Worm (Caenorhabditis elegans) whole organism, mixed stage, embryonic: Measurements from ENCODE around the gene Y49F6B.8.

Experiments
- bed-3 ChIP-seq: fragments of 200-800 bp; sonication (Bioruptor generic); optimal IDR thresholded peaks from 3 replicates; lab custom pipeline; 2018; ENCODE audit warnings: mild to moderate bottlenecking, missing genetic modification characterization, moderate library complexity, missing compliant biosample characterization
- blmp-1 ChIP-seq: fragments of 150-350 bp; optimal IDR thresholded peaks from 2 replicates; lab custom pipeline; 2014; ENCODE audit warnings: missing biosample characterization, missing genetic modification characterization
- ceh-39 ChIP-seq: fragments of 150-350 bp; optimal IDR thresholded peaks from 2 replicates; lab custom pipeline; 2014; ENCODE audit warnings: missing biosample characterization, missing genetic modification characterization
- ceh-43 ChIP-seq: fragments of 200-800 bp; sonication (Bioruptor generic); optimal IDR thresholded peaks from 2 replicates; lab custom pipeline; 2018; ENCODE audit warnings: mild to moderate bottlenecking, missing genetic modification characterization, moderate library complexity, missing compliant biosample characterization
- ceh-83 ChIP-seq: fragments of 200-800 bp; sonication (Bioruptor generic); optimal IDR thresholded peaks from 2 replicates; lab custom pipeline; 2018; ENCODE audit warnings: mild to moderate bottlenecking, missing genetic modification characterization, missing compliant biosample characterization
- ces-1 ChIP-seq: fragments of 150-350 bp; optimal IDR thresholded peaks from 2 replicates; lab custom pipeline; 2014; ENCODE audit warnings: missing biosample characterization, missing genetic modification reagents, missing genetic modification characterization
- elt-1 ChIP-seq: sonication (generic microtip); optimal IDR thresholded peaks from 2 replicates; lab custom pipeline; 2017; ENCODE audit warnings: missing genetic modification characterization, mild to moderate bottlenecking, missing compliant biosample characterization, antibody characterized with exemption, moderate library complexity, borderline replicate concordance; ENCODE audit not compliant: insufficient read depth
- elt-3 ChIP-seq: fragments of 150-350 bp; optimal IDR thresholded peaks from 2 replicates; lab custom pipeline; 2014; ENCODE audit warnings: missing biosample characterization, missing genetic modification characterization
- flh-1 ChIP-seq: fragments of 200-800 bp; sonication (Bioruptor generic); optimal IDR thresholded peaks from 2 replicates; lab custom pipeline; 2018; ENCODE audit warnings: mild to moderate bottlenecking, missing genetic modification characterization, moderate library complexity, missing compliant biosample characterization
- ham-2 ChIP-seq: fragments of 200-800 bp; sonication (Bioruptor generic); optimal IDR thresholded peaks from 2 replicates; lab custom pipeline; 2018; ENCODE audit warnings: mild to moderate bottlenecking, missing genetic modification characterization, missing compliant biosample characterization
- hlh-1 ChIP-seq: fragments of 150-350 bp; optimal IDR thresholded peaks from 2 replicates; lab custom pipeline; 2014; ENCODE audit warnings: missing biosample characterization, missing genetic modification reagents, missing genetic modification characterization
- lin-13 ChIP-seq: fragments of 150-350 bp; optimal IDR thresholded peaks from 2 replicates; lab custom pipeline; 2014; ENCODE audit warnings: missing biosample characterization, missing genetic modification characterization
- lin-32 ChIP-seq: fragments of 200-800 bp; sonication (Bioruptor generic); optimal IDR thresholded peaks from 2 replicates; lab custom pipeline; 2018; ENCODE audit warnings: mild to moderate bottlenecking, missing genetic modification characterization, missing compliant biosample characterization
- lsy-2 ChIP-seq: fragments of 150-350 bp; optimal IDR thresholded peaks from 2 replicates; lab custom pipeline; 2014; ENCODE audit warnings: missing biosample characterization, missing genetic modification characterization
- mab-5 ChIP-seq: fragments of 150-350 bp; optimal IDR thresholded peaks from 2 replicates; lab custom pipeline; 2014; ENCODE audit warnings: missing biosample characterization, missing genetic modification characterization
- mep-1 ChIP-seq: fragments of 150-350 bp; optimal IDR thresholded peaks from 2 replicates; lab custom pipeline; 2017; ENCODE audit warnings: missing biosample characterization, missing genetic modification reagents, missing genetic modification characterization, inconsistent platforms
- mls-2 ChIP-seq: sonication (generic microtip); optimal IDR thresholded peaks from 2 replicates; lab custom pipeline; 2016; ENCODE audit warnings: mild to moderate bottlenecking, missing genetic modification characterization, moderate library complexity, missing compliant biosample characterization
- nhr-12 ChIP-seq: fragments of 150-350 bp; optimal IDR thresholded peaks from 2 replicates; lab custom pipeline; 2014; ENCODE audit warnings: missing biosample characterization, missing genetic modification characterization
- nhr-2 ChIP-seq: fragments of 150-350 bp; optimal IDR thresholded peaks from 2 replicates; lab custom pipeline; 2014; ENCODE audit warnings: missing biosample characterization, missing genetic modification characterization
- nhr-237 ChIP-seq: fragments of 150-350 bp; optimal IDR thresholded peaks from 2 replicates; lab custom pipeline; 2014; ENCODE audit warnings: missing biosample characterization, missing genetic modification characterization
- nhr-28 ChIP-seq: fragments of 150-350 bp; optimal IDR thresholded peaks from 2 replicates; lab custom pipeline; 2014; ENCODE audit warnings: missing biosample characterization, missing genetic modification characterization
- nhr-76 ChIP-seq: sonication (generic microtip); optimal IDR thresholded peaks from 2 replicates; lab custom pipeline; 2017; ENCODE audit warnings: missing biosample characterization, missing genetic modification characterization
- pha-4 ChIP-seq: fragments of 150-350 bp; optimal IDR thresholded peaks from 2 replicates; lab custom pipeline; 2018; ENCODE audit warnings: missing biosample characterization, missing genetic modification reagents, missing genetic modification characterization
- sem-2 ChIP-seq: fragments of 200-800 bp; sonication (Bioruptor generic); optimal IDR thresholded peaks from 2 replicates; lab custom pipeline; 2018; ENCODE audit warnings: mild to moderate bottlenecking, missing genetic modification characterization, missing compliant biosample characterization
- snpc-4 ChIP-seq: fragments of 150-350 bp; optimal IDR thresholded peaks from 2 replicates; lab custom pipeline; 2014; ENCODE audit warnings: missing biosample characterization, missing genetic modification characterization
- sptf-1 ChIP-seq: sonication (generic microtip); optimal IDR thresholded peaks from 2 replicates; lab custom pipeline; 2017; ENCODE audit warnings: mild to moderate bottlenecking, missing genetic modification characterization, moderate library complexity, missing compliant biosample characterization
- unc-39 ChIP-seq: fragments of 150-350 bp; optimal IDR thresholded peaks from 2 replicates; lab custom pipeline; 2014; ENCODE audit warnings: missing biosample characterization, missing genetic modification characterization
- unc-62 ChIP-seq: fragments of 150-350 bp; optimal IDR thresholded peaks from 2 replicates; lab custom pipeline; 2014; ENCODE audit warnings: missing biosample characterization, missing genetic modification reagents, missing genetic modification characterization
- zip-8 ChIP-seq: fragments of 150-350 bp; optimal IDR thresholded peaks from 2 replicates; lab custom pipeline; 2014; ENCODE audit warnings: missing biosample characterization, missing genetic modification characterization
- ztf-11 ChIP-seq: fragments of 150-350 bp; optimal IDR thresholded peaks from 2 replicates; lab custom pipeline; 2014; ENCODE audit warnings: missing biosample characterization, missing genetic modification characterization

Y49F6B.8 gene

DNA sequence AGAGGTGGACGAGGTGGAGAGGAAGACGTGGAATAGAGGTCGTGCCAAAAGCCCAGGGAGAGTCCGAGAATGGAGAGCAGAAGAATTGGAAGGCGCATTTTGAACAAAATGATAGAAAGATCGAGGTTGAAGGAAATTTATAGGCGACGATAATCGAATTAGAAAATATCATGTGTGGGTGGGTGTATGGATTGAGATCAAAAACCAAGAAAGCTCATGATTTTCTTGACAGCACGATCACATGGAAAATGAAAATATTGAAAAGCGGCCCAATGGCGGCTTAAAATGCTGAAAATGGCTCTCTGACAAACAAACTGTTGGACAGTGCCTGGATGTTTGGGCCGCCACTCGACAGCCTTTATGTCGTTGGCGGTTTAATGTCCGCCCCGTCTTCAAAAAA, 18.4 kb downstream of the Y49F6B.8 start, which contains the start of gene C16C8.9:
Gene C16C8.9, minus strand, starts transcription at position 101 of the 400 bp plus-strand sequence.
- TF ChIP-seq blmp-1 (tag; lab: Kevin White, UChicago) (no peak), elt-3 (tag; lab: Kevin White, UChicago) (no peak), lsy-2 (tag; lab: Kevin White, UChicago) (no peak), elt-1 (tag; lab: Kevin White, UChicago) (no peak), mep-1 (tag; lab: Kevin White, UChicago) (no peak), hlh-1 (no peak), nhr-2 (tag; lab: Kevin White, UChicago) (no peak), ces-1 (GFP tag; lab: Kevin White, UChicago) (no peak)

DNA sequence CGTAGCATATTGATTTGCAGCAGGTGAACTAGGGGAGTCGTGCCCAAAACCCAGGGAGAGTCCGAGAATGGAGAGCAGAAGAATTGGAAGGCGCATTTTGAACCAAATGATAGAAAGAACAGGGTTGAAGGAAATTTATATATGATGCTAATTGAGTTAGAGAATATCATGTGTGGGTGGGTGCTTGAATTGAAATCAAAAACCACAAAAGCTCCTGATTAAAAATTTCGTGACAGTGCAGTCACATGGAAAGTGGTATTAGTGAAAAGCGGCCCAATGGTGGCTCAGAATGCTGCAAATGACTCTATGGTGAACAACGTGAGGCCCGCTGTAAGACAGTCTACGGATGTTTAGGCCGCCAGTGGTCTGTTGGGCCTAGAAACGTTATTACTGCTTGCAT, 19.9 kb downstream of the Y49F6B.8 start, which contains the start of gene C16C8.8:
Gene C16C8.8, minus strand, starts transcription at position 101 of the 400 bp plus-strand sequence.
- TF ChIP-seq mep-1 (tag; lab: Kevin White, UChicago) = no peak
- no peak for TF ChIP-seq lin-32
- TF ChIP-seq ztf-11 = no peak
- no peak for TF ChIP-seq ceh-39
- no peak for TF ChIP-seq unc-62
- no peak for TF ChIP-seq ceh-83 (GFP tag; lab: Kevin White, UChicago)
- TF ChIP-seq mls-2 (tag; lab: Kevin White, UChicago) = no peak
- TF ChIP-seq ceh-43 (GFP tag; lab: Kevin White, UChicago) = no peak
- TF ChIP-seq unc-39 (tag; lab: Kevin White, UChicago) = no peak
- TF ChIP-seq nhr-28 (tag; lab: Kevin White, UChicago) = no peak
- no peak for TF ChIP-seq flh-1
- no peak for TF ChIP-seq nhr-2 (tag; lab: Kevin White, UChicago)
- no peak for TF ChIP-seq ham-2 (GFP tag; lab: Kevin White, UChicago)

DNA sequence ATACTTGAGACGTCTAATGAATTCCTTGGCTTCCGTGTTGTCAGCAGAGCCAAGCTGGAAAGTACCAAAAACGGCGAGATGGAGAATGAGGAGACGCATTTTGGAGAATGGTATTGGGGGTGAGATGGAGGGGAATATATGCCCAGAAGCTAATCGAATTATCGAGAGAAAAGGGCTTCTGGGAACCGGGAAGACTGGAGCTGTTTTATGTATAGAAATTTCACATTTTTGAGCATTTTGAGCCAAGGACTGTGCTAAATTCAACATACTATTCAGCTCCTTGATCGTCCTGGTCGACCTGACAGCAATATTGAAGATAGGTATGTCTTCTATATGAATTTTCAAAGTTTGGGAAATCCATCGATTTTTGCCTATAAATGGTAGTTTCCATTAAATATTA, 21.4 kb downstream of the Y49F6B.8 start, which contains the start of gene C16C8.7:
Gene C16C8.7, minus strand, starts transcription at position 101 of the 400 bp plus-strand sequence.
- no peak for TF ChIP-seq mep-1 (tag; lab: Kevin White, UChicago)
- no peak for TF ChIP-seq sem-2
- TF ChIP-seq nhr-12 (tag; lab: Kevin White, UChicago) = no peak
- TF ChIP-seq hlh-1 = no peak
- TF ChIP-seq lin-13 (tag; lab: Kevin White, UChicago) = no peak
- TF ChIP-seq ztf-11 = no peak
- no peak for TF ChIP-seq mls-2 (tag; lab: Kevin White, UChicago)
- TF ChIP-seq unc-62 = no peak
- no peak for TF ChIP-seq unc-39 (tag; lab: Kevin White, UChicago)
- no peak for TF ChIP-seq nhr-2 (tag; lab: Kevin White, UChicago)
- no peak for TF ChIP-seq snpc-4 (tag; lab: Kevin White, UChicago)

DNA sequence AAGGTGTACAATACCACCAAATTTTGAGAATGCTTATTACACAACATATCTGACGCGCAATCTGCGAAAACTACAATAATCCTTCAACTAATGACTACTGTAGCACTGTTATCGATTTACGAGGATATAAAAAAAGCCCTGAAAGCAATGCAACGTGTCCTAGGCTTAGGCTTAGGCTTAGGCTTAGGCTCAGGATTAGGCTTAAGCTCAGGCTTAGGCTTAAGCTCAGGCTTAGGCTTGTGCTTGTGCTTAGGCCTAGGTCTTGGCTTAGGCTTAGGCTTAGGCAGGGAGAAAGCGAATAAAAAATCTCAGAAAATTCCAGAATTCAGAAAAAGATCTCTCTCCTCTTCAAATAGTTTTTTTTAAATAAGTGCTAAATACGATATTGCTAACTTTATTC, 22.3 kb downstream of the Y49F6B.8 start:
- TF ChIP-seq mab-5 (tag; lab: Kevin White, UChicago) (no peak), sptf-1 (no peak), elt-1 (tag; lab: Kevin White, UChicago) (no peak), elt-3 (tag; lab: Kevin White, UChicago) (no peak)

DNA sequence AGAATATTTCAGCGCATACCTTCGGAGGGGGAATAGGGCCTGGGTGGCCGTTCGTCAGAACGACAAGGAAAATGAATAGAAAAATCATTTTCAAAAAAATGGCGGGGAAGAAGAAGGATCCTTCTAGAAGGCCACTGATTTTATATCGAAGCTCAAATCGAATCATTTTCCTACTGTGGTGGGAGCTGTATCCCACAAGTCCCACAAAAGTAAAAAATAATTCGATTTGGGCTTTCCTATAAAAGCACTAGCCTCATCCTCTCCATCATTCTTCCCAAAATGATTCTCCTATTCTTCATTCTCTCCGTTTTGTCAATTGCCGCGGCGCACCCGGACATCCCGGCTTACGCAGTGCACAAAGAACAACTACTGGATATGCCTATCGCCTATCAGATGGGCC, 23.3 kb downstream of the Y49F6B.8 start, which contains the start of the genes C16C8.26 and C16C8.19:
Gene C16C8.26, minus strand, starts transcription at position 101 of the 400 bp plus-strand sequence.
Gene C16C8.19, plus strand, starts transcription at position 279 of the 400 bp plus-strand sequence.
- no peak for TF ChIP-seq nhr-237 (tag; lab: Kevin White, UChicago)
- TF ChIP-seq nhr-76 (tag; lab: Kevin White, UChicago) = no peak
- TF ChIP-seq bed-3 = no peak
- no peak for TF ChIP-seq unc-39 (tag; lab: Kevin White, UChicago)
- no peak for TF ChIP-seq lin-13 (tag; lab: Kevin White, UChicago)
- no peak for TF ChIP-seq elt-3 (tag; lab: Kevin White, UChicago)
- TF ChIP-seq nhr-12 (tag; lab: Kevin White, UChicago) = no peak
- TF ChIP-seq sem-2 = no peak
- TF ChIP-seq mls-2 (tag; lab: Kevin White, UChicago) = no peak
- TF ChIP-seq pha-4 (tag; lab: Kevin White, UChicago) = no peak
- no peak for TF ChIP-seq mab-5 (tag; lab: Kevin White, UChicago)
- no peak for TF ChIP-seq nhr-2 (tag; lab: Kevin White, UChicago)
- TF ChIP-seq zip-8 = no peak
- no peak for TF ChIP-seq ztf-11
